Fruit fly (Drosophila melanogaster): ENCODE data around the gene mtSSB.

The mtSSB gene

DNA sequence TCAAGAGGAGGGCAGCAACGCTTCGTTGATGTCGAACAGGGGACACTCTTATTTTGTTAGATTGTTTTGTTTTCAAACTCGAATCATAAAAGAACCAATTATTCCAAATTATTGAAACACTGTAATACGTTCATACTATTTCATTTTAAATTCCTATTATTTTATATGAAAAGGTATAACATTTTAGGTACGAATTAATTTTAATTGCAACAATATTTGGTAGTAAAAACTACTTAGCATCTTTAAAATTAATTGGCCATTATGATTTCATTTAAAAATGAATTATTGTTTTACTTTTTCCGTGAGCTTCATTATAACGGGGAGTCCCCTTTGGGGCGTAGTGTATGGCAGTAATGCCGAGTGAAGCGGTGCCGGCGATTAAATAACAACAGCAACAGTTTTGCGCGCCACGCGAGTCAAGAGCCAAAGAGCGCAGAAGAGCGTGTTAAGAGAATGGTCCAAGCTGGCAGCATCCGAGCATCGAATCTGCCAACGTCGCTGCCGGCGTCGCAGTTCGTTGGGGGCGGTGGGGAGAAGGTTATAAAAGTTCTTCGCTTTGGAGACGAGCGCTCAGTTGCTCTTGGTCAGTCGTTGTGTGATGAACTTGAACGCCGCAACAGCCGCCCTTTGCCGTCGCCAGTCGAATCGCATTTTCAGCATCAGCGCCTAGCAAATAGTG is 47.3 kb downstream of the mtSSB start:
- TF ChIP-seq psq (optimal IDR thresholded peaks at IDR 0.05) (no peak), insv (optimal IDR thresholded peaks at IDR 0.05) (no peak), Sin3A (optimal IDR thresholded peaks at IDR 0.05) (no peak), Myc (optimal IDR thresholded peaks at IDR 0.05) (no peak), ttk (optimal IDR thresholded peaks at IDR 0.05) (no peak)

dm6 chr3R:16156032-16156431 is 49.0 kb downstream of the mtSSB start:
- TF ChIP-seq ttk (optimal IDR thresholded peaks at IDR 0.05) (no peak), h (optimal IDR thresholded peaks at IDR 0.05) (no peak), Myc (optimal IDR thresholded peaks at IDR 0.05) (no peak), Sin3A (optimal IDR thresholded peaks at IDR 0.05) (no peak)

DNA sequence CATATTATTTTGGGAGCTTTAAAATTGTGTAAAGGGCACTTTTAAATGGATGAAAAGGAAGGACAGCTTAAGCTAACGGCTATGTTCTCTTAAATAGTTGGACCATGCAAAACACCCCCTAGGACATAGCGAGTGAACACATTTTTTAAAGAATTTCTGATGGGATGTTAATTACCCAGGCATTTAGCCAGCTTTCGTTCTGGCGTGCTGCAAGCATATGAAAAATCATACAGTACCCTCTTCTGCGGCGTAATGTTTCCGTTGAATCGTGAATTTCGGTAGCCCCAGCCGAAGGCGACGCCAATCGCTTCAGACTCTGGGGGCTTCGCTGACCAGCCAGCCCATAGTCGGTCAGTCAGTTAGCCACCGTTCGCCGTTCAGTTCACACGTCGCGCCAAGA is 50.4 kb downstream of the mtSSB start, which contains the start of gene CG6006:
CG6006 (plus strand) TSS at position 301 of the 400 bp plus-strand sequence.
- TF ChIP-seq Myc (optimal IDR thresholded peaks at IDR 0.05) (no peak), h (optimal IDR thresholded peaks at IDR 0.05) (no peak), ttk (optimal IDR thresholded peaks at IDR 0.05) (no peak), insv (optimal IDR thresholded peaks at IDR 0.05) (no peak), Sin3A (optimal IDR thresholded peaks at IDR 0.05) (no peak), psq (optimal IDR thresholded peaks at IDR 0.05) (no peak)

DNA sequence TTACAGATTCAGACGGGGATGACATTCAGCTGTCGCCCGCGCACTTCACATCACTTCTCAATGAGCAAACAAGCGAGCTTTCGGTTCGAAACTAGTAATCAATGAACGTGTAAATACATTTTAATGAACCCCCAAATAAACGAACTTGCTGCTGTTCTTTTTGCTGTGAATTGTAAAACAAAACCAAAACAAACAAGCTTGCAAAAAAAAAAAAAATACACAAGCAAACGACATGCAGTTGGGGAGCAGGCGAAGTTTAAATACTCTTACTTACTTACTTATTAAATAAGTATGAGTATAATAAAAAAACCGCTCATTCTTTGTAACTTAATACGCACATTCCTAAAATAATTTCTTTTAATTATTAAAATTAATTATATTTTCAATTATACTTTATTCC is 50.8 kb downstream of the mtSSB start:
- TF ChIP-seq Sin3A (optimal IDR thresholded peaks at IDR 0.05) = no peak
- TF ChIP-seq insv (optimal IDR thresholded peaks at IDR 0.05) = no peak
- no peak for TF ChIP-seq h (optimal IDR thresholded peaks at IDR 0.05)
- no peak for TF ChIP-seq psq (optimal IDR thresholded peaks at IDR 0.05)
- no peak for TF ChIP-seq ttk (optimal IDR thresholded peaks at IDR 0.05)
